Worm (Caenorhabditis elegans): ENCODE results near the gene F28E10.1.

DNA sequence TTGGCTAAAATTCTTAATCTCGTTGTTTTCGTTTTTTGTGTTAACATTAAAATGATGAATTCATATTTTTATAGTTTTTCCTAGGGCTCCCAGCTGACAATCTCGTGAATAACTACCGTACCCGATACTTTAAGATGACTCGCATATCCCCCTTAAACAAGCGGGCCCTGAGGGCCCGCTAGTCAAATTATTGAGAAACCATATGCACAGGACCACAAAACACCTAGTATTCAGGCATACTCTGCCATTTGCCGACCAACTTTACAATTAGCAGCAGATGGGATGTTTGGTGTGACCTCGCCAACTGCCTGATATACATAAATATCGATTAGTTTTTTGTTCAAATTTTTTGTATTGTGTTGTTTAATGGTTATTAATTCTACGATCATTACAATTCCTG, 28.2 kb downstream of the F28E10.1 start, which contains the start of gene F19C7.3:
- TF ChIP-seq hlh-30 (tag; optimal IDR thresholded peaks at IDR 0.05; ENCODE audit: insufficient read depth) (no peak), sdz-12 (GFP tag; optimal IDR thresholded peaks at IDR 0.05) (no peak), jun-1 (tag; optimal IDR thresholded peaks at IDR 0.05) (no peak), lin-39 (tag; optimal IDR thresholded peaks at IDR 0.05) (no peak), duxl-1 (tag; optimal IDR thresholded peaks at IDR 0.05; ENCODE audit: poor library complexity) (no peak)
